Fruit fly (Drosophila melanogaster) whole organism, pupa: ENCODE measurements around the gene CG43332.

Source experiments
- CG10348 ChIP-seq: fragments of 200-800 bp; sonication (Bioruptor generic); IDR thresholded peaks from 2 replicates; pipeline ENCODE4 v1.3.6; 2022; ENCODE audit warnings: missing biosample characterization, missing genetic modification characterization
- CG15710 ChIP-seq: fragments of 200-800 bp; sonication (Bioruptor generic); optimal IDR thresholded peaks from 2 replicates; lab custom pipeline; 2018; ENCODE audit warnings: missing biosample characterization, mild to moderate bottlenecking, missing genetic modification characterization, moderate library complexity
- CG32121 ChIP-seq: fragments of 200-800 bp; sonication (Bioruptor generic); IDR thresholded peaks from 2 replicates; pipeline ENCODE4 v1.3.6; 2022; ENCODE audit warnings: missing biosample characterization, missing genetic modification characterization
- CG34367 ChIP-seq: fragments of 200-800 bp; sonication (Bioruptor generic); optimal IDR thresholded peaks from 2 replicates; lab custom pipeline; 2018; ENCODE audit warnings: missing biosample characterization, mild to moderate bottlenecking, missing genetic modification characterization
- CG8159 ChIP-seq: fragments of 200-800 bp; sonication (Bioruptor generic); optimal IDR thresholded peaks from 3 replicates; lab custom pipeline; 2018; ENCODE audit warnings: missing biosample characterization, mild to moderate bottlenecking, missing genetic modification characterization, moderate library complexity
- CG9948 ChIP-seq: fragments of 200-800 bp; sonication (Bioruptor generic); optimal IDR thresholded peaks from 2 replicates; lab custom pipeline; 2018; ENCODE audit warnings: missing biosample characterization, mild to moderate bottlenecking, missing genetic modification characterization, moderate library complexity
- Ets98B ChIP-seq: fragments of 200-800 bp; sonication (Bioruptor generic); IDR thresholded peaks from 2 replicates; pipeline ENCODE4 v1.3.6; 2022; ENCODE audit warnings: missing biosample characterization, missing genetic modification characterization
- Pif1A ChIP-seq: fragments of 200-800 bp; sonication (Bioruptor generic); optimal IDR thresholded peaks from 3 replicates; lab custom pipeline; 2016; ENCODE audit warnings: missing biosample characterization, missing genetic modification characterization
- Pif1B ChIP-seq: fragments of 200-800 bp; sonication (Bioruptor generic); optimal IDR thresholded peaks from 3 replicates; lab custom pipeline; 2016; ENCODE audit warnings: missing biosample characterization, missing genetic modification characterization

- no peak for TF ChIP-seq Pif1A (GFP tag; lab: Kevin White, UChicago)
- TF ChIP-seq CG9948 = no peak
- no peak for TF ChIP-seq Ets98B
- no peak for TF ChIP-seq Pif1B (GFP tag; lab: Kevin White, UChicago)
- TF ChIP-seq CG34367 = no peak
- no peak for TF ChIP-seq CG10348
- no peak for TF ChIP-seq CG8159
- TF ChIP-seq CG15710 = no peak
- TF ChIP-seq CG32121 (GFP tag; lab: Robert Waterston, UW) = no peak
These were observed 14.5 kb upstream of the CG43332 start for dm6 chr2L:14177407-14177987.
